Fruit fly (Drosophila melanogaster): ENCODE results near the gene Lrrk.

Gene Lrrk

dm6 chr3R:20675772-20676171 lies 40.5 kb downstream of the Lrrk start:
- TF ChIP-seq CG8159 (tag; optimal IDR thresholded peaks at IDR 0.05), result no peak
- TF ChIP-seq CG13204 (GFP tag; optimal IDR thresholded peaks at IDR 0.05), result no peak
- no peak for TF ChIP-seq CG14655 (GFP tag; optimal IDR thresholded peaks at IDR 0.05)
- TF ChIP-seq fd96Ca (GFP tag; IDR thresholded peaks at IDR 0.05), result no peak
- no peak for TF ChIP-seq CG32121 (GFP tag; IDR thresholded peaks at IDR 0.05)
- TF ChIP-seq Pif1B (GFP tag; optimal IDR thresholded peaks at IDR 0.05), result no peak
- no peak for TF ChIP-seq CG8301 (tag; optimal IDR thresholded peaks at IDR 0.05)
- TF ChIP-seq D1 (tag; optimal IDR thresholded peaks at IDR 0.05), result no peak
- no peak for TF ChIP-seq CG17806 (tag; optimal IDR thresholded peaks at IDR 0.05)
- TF ChIP-seq CG9948 (tag; optimal IDR thresholded peaks at IDR 0.05), result no peak

dm6 chr3R:20677251-20677650 lies 42.0 kb downstream of the Lrrk start, which contains the start of gene CG4000:
Gene CG4000 (minus strand): TSS chr3R:20677351.
- TF ChIP-seq CG14655 (GFP tag; optimal IDR thresholded peaks at IDR 0.05) (no peak), CG15710 (tag; optimal IDR thresholded peaks at IDR 0.05) (no peak), Pif1A (GFP tag; optimal IDR thresholded peaks at IDR 0.05) (no peak), Snoo (tag; optimal IDR thresholded peaks at IDR 0.05) (no peak), D1 (tag; optimal IDR thresholded peaks at IDR 0.05) (no peak), CG32121 (GFP tag; IDR thresholded peaks at IDR 0.05) (no peak), CG4496 (GFP tag; IDR thresholded peaks at IDR 0.05) (no peak), EcR (GFP tag; optimal IDR thresholded peaks at IDR 0.05) (no peak), CG34367 (tag; optimal IDR thresholded peaks at IDR 0.05) (no peak), Pif1B (GFP tag; optimal IDR thresholded peaks at IDR 0.05) (no peak), CG10348 (GFP tag; IDR thresholded peaks at IDR 0.05) (no peak), gl (tag; optimal IDR thresholded peaks at IDR 0.05) (no peak), fd96Ca (GFP tag; IDR thresholded peaks at IDR 0.05) (no peak), CG12605 (GFP tag; IDR thresholded peaks at IDR 0.05) (no peak)

Measured in whole organism, pupa.